Worm (Caenorhabditis elegans) whole organism, L1 larva: Measurements from ENCODE around the gene sra-32.

Source experiments
- aha-1 ChIP-seq: fragments of 150-350 bp; optimal IDR thresholded peaks from 2 replicates; lab custom pipeline; 2014; ENCODE audit warnings: missing biosample characterization, missing genetic modification characterization
- ces-1 ChIP-seq: fragments of 150-350 bp; optimal IDR thresholded peaks from 2 replicates; lab custom pipeline; 2014; ENCODE audit warnings: missing biosample characterization, missing genetic modification reagents, missing genetic modification characterization
- dpl-1 ChIP-seq, 3 experiments: fragments of 150-350 bp in 2 of 3; sonication (generic microtip) in 1 of 3; optimal IDR thresholded peaks; 2 replicates each; lab custom pipeline; 2014 to 2017; ENCODE audit warnings: missing biosample characterization in 3 of 3, missing genetic modification characterization in 3 of 3, missing genetic modification reagents in 3 of 3
- elt-3 ChIP-seq, 6 experiments: fragments of 150-350 bp in 1 of 6; sonication (generic microtip); optimal IDR thresholded peaks; 2 replicates each; lab custom pipeline; 2017 to 2018; ENCODE audit warnings: missing biosample characterization in 6 of 6, missing genetic modification characterization in 6 of 6, inconsistent platforms in 1 of 6
- fkh-4 ChIP-seq: sonication (generic microtip); optimal IDR thresholded peaks from 2 replicates; lab custom pipeline; 2016; ENCODE audit warnings: missing compliant biosample characterization, missing genetic modification characterization, borderline replicate concordance
- jun-1 ChIP-seq: fragments of 150-350 bp; optimal IDR thresholded peaks from 2 replicates; lab custom pipeline; 2014; ENCODE audit warnings: missing biosample characterization, missing genetic modification reagents, missing genetic modification characterization
- lin-13 ChIP-seq: fragments of 150-350 bp; optimal IDR thresholded peaks from 2 replicates; lab custom pipeline; 2014; ENCODE audit warnings: missing biosample characterization, missing genetic modification reagents, missing genetic modification characterization
- lir-3 ChIP-seq: sonication (generic microtip); optimal IDR thresholded peaks from 2 replicates; lab custom pipeline; 2016; ENCODE audit warnings: mild to moderate bottlenecking, missing genetic modification characterization, moderate library complexity, missing compliant biosample characterization; ENCODE audit not compliant: poor library complexity
- sptf-1 ChIP-seq: fragments of 150-350 bp; optimal IDR thresholded peaks from 2 replicates; lab custom pipeline; 2014; ENCODE audit warnings: missing biosample characterization, missing genetic modification characterization

DNA sequence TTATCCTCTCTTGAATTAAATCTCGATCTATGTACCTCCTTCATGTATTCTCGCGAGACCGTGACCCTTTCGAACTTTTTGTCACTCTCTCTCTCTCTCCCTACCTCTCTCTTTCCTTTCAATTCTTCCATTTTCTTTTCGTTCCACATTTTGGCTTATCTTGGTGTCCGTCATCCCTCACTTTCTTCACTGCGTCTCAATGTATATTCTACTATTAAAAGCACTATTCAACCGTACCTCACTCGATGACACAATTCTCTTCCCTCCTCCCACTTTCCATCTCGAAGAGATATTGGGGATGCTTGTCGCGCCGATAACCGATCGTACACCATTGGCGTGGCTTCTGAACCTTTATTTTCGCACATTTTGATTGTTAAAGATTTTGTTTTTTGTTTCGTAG is 21.1 kb downstream of the sra-32 start:
- TF ChIP-seq ces-1 = no peak
- no peak for TF ChIP-seq lin-13 (GFP tag; lab: Kevin White, UChicago)
- TF ChIP-seq lir-3 (tag; lab: Kevin White, UChicago) = no peak
- no peak for TF ChIP-seq aha-1 (tag; lab: Kevin White, UChicago)
- TF ChIP-seq jun-1 (tag; lab: Kevin White, UChicago) = no peak
- TF ChIP-seq elt-3 (tag; optimal IDR thresholded peaks at IDR 0.05; lab: Kevin White, UChicago) = no peak
- no peak for TF ChIP-seq sptf-1 (tag; lab: Kevin White, UChicago)
- no peak for TF ChIP-seq fkh-4 (tag; lab: Kevin White, UChicago)
- TF ChIP-seq dpl-1 (GFP tag; optimal IDR thresholded peaks at IDR 0.05; lab: Kevin White, UChicago) = no peak
